Worm (Caenorhabditis elegans) whole organism, early embryonic: ENCODE measurements around the gene F44E7.9.

ENCODE experiments used
- B0310.2 ChIP-seq: sonication (generic microtip); optimal IDR thresholded peaks from 2 replicates; lab custom pipeline; 2016; ENCODE audit warnings: mild to moderate bottlenecking, missing genetic modification characterization, missing compliant biosample characterization
- F13C5.2 ChIP-seq: sonication (generic microtip); optimal IDR thresholded peaks from 2 replicates; lab custom pipeline; 2017; ENCODE audit warnings: mild to moderate bottlenecking, missing genetic modification characterization, inconsistent platforms, missing compliant biosample characterization
- aly-1 ChIP-seq: sonication (generic microtip); optimal IDR thresholded peaks from 2 replicates; lab custom pipeline; 2016; ENCODE audit warnings: missing genetic modification characterization, missing compliant biosample characterization
- ama-1 ChIP-seq: fragments of 150-350 bp; optimal IDR thresholded peaks from 2 replicates; lab custom pipeline; 2014
- ceh-13 ChIP-seq: fragments of 200-800 bp; sonication (Bioruptor generic); optimal IDR thresholded peaks from 2 replicates; lab custom pipeline; 2018; ENCODE audit warnings: mild to moderate bottlenecking, missing genetic modification characterization, missing compliant biosample characterization
- ceh-36 ChIP-seq: sonication (generic microtip); optimal IDR thresholded peaks from 2 replicates; lab custom pipeline; 2016; ENCODE audit warnings: missing genetic modification characterization, inconsistent platforms, missing compliant biosample characterization
- ets-7 ChIP-seq: sonication (generic microtip); optimal IDR thresholded peaks from 2 replicates; lab custom pipeline; 2016; ENCODE audit warnings: missing genotype, missing genetic modification characterization, missing compliant biosample characterization
- flt-1 ChIP-seq: fragments of 200-800 bp; sonication (Bioruptor generic); IDR thresholded peaks from 2 replicates; pipeline ENCODE4 v1.3.6; 2022; ENCODE audit warnings: missing genetic modification characterization, missing compliant biosample characterization
- hmbx-1 ChIP-seq: sonication (generic microtip); optimal IDR thresholded peaks from 2 replicates; lab custom pipeline; 2016; ENCODE audit warnings: mild to moderate bottlenecking, missing genetic modification characterization, missing compliant biosample characterization
- hmg-4 ChIP-seq: fragments of 200-800 bp; sonication (Bioruptor generic); optimal IDR thresholded peaks from 2 replicates; lab custom pipeline; 2018; ENCODE audit warnings: mild to moderate bottlenecking, missing genetic modification characterization, missing compliant biosample characterization
- hnd-1 ChIP-seq: sonication (generic microtip); optimal IDR thresholded peaks from 2 replicates; lab custom pipeline; 2016; ENCODE audit warnings: missing genetic modification characterization, missing compliant biosample characterization
- pes-1 ChIP-seq: fragments of 200-800 bp; sonication (Bioruptor generic); IDR thresholded peaks from 2 replicates; pipeline ENCODE4 v1.3.6; 2022; ENCODE audit warnings: missing genetic modification reagents, missing genetic modification characterization, missing compliant biosample characterization
- scrt-1 ChIP-seq: fragments of 200-800 bp; sonication (Bioruptor generic); IDR thresholded peaks from 2 replicates; pipeline ENCODE4 v1.3.6; 2022; ENCODE audit warnings: missing genetic modification characterization, missing compliant biosample characterization
- sea-1 ChIP-seq: fragments of 200-800 bp; sonication (Bioruptor generic); conservative IDR thresholded peaks from 2 replicates; pipeline ENCODE4 v1.3.6; 2022; ENCODE audit warnings: missing genetic modification characterization, missing compliant biosample characterization
- tbx-11 ChIP-seq: fragments of 200-800 bp; sonication (Bioruptor generic); IDR thresholded peaks from 2 replicates; pipeline ENCODE4 v1.3.6; 2022; ENCODE audit warnings: missing genetic modification characterization, missing compliant biosample characterization
- tbx-37 ChIP-seq: fragments of 200-800 bp; sonication (Bioruptor generic); conservative IDR thresholded peaks from 2 replicates; pipeline ENCODE4 v1.3.6; 2022; ENCODE audit warnings: missing genetic modification reagents, missing genetic modification characterization, missing compliant biosample characterization
- tra-4 ChIP-seq: sonication (generic microtip); optimal IDR thresholded peaks from 2 replicates; lab custom pipeline; 2017; ENCODE audit warnings: missing genetic modification characterization, missing compliant biosample characterization

Gene F44E7.9

DNA sequence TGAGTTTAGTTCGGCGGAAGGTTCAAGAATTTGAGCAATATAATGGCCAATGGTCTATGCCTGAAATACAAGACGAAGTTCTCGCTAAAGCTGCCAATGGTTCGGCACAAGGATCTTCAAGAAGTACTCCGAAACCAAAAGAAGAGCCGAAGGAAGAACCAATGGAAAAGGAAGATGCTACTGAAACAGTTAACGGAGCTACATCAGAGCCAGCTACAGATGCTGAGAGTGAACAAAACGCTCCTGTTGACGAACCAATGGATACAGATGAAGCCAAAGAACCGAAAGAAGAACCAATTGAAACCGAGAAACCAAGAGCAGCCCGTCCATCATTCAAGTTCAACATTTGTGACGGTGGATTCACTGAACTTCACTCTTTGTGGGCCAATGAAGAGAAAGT, 40.2 kb downstream of the F44E7.9 start:
- TF ChIP-seq tbx-11 (no peak), ama-1 (lab: Kevin White, UChicago) (no peak), sea-1 (no peak), tbx-37 (no peak), scrt-1 (GFP tag; lab: Robert Waterston, UW) (no peak), ceh-36 (no peak), tra-4 (tag; lab: Kevin White, UChicago) (no peak), ceh-13 (GFP tag; lab: Kevin White, UChicago) (no peak), flt-1 (GFP tag; lab: Robert Waterston, UW) (no peak), hnd-1 (tag; lab: Kevin White, UChicago) (no peak), aly-1 (no peak), hmg-4 (GFP tag; lab: Kevin White, UChicago) (no peak), B0310.2 (tag; lab: Kevin White, UChicago) (no peak), ets-7 (tag; lab: Kevin White, UChicago) (no peak), F13C5.2 (tag; lab: Kevin White, UChicago) (no peak), hmbx-1 (tag; lab: Kevin White, UChicago) (no peak), pes-1 (GFP tag; lab: Robert Waterston, UW) (no peak)

DNA sequence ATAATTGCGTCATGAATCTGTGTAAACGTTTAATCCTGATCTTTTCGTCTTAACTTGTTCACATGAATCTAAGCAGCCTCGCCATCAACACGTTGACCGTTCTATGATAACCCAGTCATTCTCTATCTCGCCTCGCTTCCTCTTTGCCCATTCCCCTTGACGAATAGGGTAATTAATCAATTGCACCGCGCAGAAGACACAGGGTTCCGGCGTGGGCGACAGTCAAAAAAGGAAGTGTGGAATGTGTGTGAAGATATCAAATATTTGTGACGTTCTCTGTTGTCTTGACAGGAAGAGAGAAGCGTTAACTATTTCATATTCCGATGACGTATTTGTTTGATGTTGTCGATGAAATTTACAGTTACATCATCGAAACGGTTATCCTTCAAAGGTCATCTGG, 41.8 kb downstream of the F44E7.9 start:
- TF ChIP-seq scrt-1 (GFP tag; lab: Robert Waterston, UW) (no peak), ceh-36 (no peak), aly-1 (no peak), ama-1 (lab: Kevin White, UChicago) (no peak), hnd-1 (tag; lab: Kevin White, UChicago) (no peak), ceh-13 (GFP tag; lab: Kevin White, UChicago) (no peak), F13C5.2 (tag; lab: Kevin White, UChicago) (no peak), ets-7 (tag; lab: Kevin White, UChicago) (no peak), B0310.2 (tag; lab: Kevin White, UChicago) (no peak), hmg-4 (GFP tag; lab: Kevin White, UChicago) (no peak), tbx-11 (no peak), flt-1 (GFP tag; lab: Robert Waterston, UW) (no peak), tra-4 (tag; lab: Kevin White, UChicago) (no peak), sea-1 (no peak), pes-1 (GFP tag; lab: Robert Waterston, UW) (no peak), hmbx-1 (tag; lab: Kevin White, UChicago) (no peak), tbx-37 (no peak)

DNA sequence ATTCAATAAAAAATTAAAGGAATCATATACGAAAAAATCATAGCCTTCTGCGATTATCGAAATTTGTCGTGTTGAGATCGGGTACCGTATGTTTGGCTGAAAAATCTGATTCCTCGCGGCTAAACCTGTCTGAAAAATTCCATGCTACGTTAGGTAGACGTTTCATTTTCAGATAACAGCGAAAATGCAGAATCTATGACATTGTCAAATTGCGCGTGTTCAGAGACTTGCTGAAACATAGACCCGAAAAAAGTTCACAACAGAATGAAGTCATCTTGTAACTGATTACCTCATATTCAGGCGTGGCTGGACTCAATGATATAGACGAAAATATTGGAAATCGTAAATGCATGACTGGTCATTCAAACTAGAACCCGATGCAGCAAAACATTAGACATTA, 42.5 kb downstream of the F44E7.9 start, which contains the start of gene srh-76:
Gene srh-76 (plus strand): TSS at position 301 of the 400 bp plus-strand sequence.
- TF ChIP-seq tbx-11 (no peak), ceh-36 (no peak)

DNA sequence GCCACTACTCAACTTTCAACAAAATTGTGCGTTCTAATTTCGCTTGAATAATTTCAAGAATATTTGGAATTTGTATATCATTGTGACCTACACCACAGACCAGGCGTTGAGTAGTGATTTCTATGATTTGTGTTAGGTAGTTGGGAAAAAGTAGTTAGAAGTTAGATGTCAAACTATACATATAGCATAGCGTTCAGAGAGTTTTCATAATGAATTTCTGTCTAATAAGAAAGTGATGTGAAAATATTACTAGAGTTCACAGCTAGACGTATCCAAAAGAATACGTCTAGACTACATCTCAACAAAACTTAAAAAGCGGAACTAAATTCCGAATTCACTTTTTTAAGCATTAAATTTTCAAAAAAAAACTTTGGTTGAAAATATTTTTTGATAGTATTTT, 44.4 kb downstream of the F44E7.9 start:
- TF ChIP-seq ceh-36 (no peak), flt-1 (GFP tag; lab: Robert Waterston, UW) (no peak), sea-1 (no peak), B0310.2 (tag; lab: Kevin White, UChicago) (no peak), tbx-11 (no peak), aly-1 (no peak), pes-1 (GFP tag; lab: Robert Waterston, UW) (no peak), hmg-4 (GFP tag; lab: Kevin White, UChicago) (no peak), F13C5.2 (tag; lab: Kevin White, UChicago) (no peak), scrt-1 (GFP tag; lab: Robert Waterston, UW) (no peak), tbx-37 (no peak)

DNA sequence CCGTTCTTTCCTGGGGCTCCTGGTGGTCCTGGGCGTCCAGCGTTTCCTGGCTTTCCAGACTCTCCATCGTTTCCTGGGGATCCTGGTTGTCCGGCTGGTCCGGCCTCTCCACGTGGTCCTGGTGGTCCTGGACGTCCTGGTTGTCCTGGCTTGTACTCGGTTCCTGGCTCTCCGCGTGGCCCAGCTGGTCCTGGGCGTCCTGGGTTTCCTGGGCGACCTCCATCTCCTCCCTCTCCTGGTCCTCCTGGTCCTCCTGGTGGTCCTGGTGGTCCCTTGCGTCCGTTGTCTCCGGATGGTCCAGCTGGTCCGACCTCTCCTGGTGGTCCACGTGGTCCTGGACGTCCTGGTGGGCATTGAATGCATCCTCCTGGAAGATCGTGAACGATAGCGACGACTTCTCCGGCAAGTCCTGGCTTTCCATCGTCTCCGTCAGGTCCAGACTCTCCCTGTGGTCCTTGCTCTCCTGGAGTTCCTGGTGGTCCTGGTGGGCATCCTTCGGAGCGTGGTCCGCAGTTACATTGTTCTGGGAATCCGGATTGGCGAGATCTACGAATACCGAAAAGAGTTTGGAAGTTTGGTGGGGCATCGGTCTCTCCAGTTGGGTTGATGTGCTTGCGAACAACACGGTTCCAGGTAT, 45.1 kb downstream of the F44E7.9 start:
- TF ChIP-seq tbx-11 (0 out of 2 replicates have a peak, but pooled peaks have one; percentile 23), F13C5.2 (tag; lab: Kevin White, UChicago) (no peak), hmg-4 (GFP tag; lab: Kevin White, UChicago) (peak; percentile 9), scrt-1 (GFP tag; lab: Robert Waterston, UW) (no peak)

DNA sequence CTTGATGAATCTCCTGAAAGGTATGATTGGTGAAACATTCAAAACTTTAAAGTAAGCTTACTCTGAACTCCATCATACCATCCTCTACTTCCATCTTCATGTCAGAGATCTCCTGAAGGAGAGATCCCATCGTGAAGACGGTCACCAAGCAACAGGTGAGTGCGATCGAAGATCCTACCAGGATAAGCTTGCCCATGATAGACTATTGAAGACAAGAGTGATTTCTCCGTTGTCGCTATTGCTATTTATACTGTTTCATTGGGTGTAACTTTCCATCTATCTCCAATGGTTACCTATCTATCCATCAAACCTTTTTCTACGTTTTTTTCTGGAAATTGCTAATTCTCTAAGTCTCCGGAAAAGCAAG, 45.6 kb downstream of the F44E7.9 start, which contains the start of gene col-140:
Gene col-140 (minus strand): TSS at position 219 of the 367 bp plus-strand sequence.
- TF ChIP-seq aly-1 = no peak
- TF ChIP-seq tra-4 (tag; lab: Kevin White, UChicago) = no peak
- TF ChIP-seq sea-1 = no peak
- no peak for TF ChIP-seq tbx-37
- TF ChIP-seq ceh-36 = no peak
- no peak for TF ChIP-seq ets-7 (tag; lab: Kevin White, UChicago)
- no peak for TF ChIP-seq pes-1 (GFP tag; lab: Robert Waterston, UW)
- TF ChIP-seq hnd-1 (tag; lab: Kevin White, UChicago) = no peak
- no peak for TF ChIP-seq scrt-1 (GFP tag; lab: Robert Waterston, UW)
- TF ChIP-seq ama-1 (lab: Kevin White, UChicago) = no peak
- no peak for TF ChIP-seq B0310.2 (tag; lab: Kevin White, UChicago)
- no peak for TF ChIP-seq hmg-4 (GFP tag; lab: Kevin White, UChicago)
- no peak for TF ChIP-seq F13C5.2 (tag; lab: Kevin White, UChicago)
- TF ChIP-seq hmbx-1 (tag; lab: Kevin White, UChicago) = no peak
- no peak for TF ChIP-seq ceh-13 (GFP tag; lab: Kevin White, UChicago)
- no peak for TF ChIP-seq flt-1 (GFP tag; lab: Robert Waterston, UW)
- TF ChIP-seq tbx-11 = no peak

DNA sequence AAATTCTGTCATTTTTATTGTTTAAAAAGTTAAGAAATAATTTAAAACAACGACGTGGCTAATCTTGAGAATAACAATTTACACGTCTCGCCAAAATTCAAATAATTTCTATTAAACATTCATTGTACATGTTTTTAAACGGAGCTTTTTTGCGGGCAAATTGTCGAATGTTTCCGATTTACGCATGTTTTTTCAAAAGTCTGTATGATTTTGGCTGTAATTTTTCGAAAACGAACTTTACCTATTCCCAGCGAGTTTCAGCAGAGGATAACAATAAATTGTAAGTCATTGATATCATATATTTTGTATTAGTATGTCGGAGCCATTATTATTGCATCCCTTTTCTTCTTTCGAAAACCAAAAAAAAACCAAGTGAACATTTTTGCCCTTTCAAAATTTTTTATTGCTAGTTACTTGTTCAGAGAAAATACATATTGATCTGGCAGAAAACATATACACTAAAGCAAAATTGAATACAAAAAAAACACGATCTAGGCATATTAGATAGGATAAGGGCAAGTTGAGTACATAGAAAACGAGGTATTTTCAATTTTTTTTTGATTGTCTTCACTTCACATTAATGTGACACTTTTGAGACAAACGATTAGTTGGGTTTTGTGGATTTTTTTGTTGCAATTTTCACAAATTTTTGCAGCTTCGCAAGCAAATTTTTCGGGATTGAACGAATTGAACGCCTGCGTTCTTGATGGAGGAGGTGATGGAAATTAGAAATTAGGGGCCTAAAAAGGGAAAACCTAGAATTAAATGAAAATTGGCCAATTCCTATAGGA, 47.7 kb downstream of the F44E7.9 start, which contains the start of gene F26F12.2:
Gene F26F12.2 (minus strand): TSS at position 38 of the 791 bp plus-strand sequence.
- TF ChIP-seq tbx-11 = no peak
- TF ChIP-seq scrt-1 (GFP tag; lab: Robert Waterston, UW) = no peak
- no peak for TF ChIP-seq ama-1 (lab: Kevin White, UChicago)
- TF ChIP-seq ceh-36 = no peak
- TF ChIP-seq ets-7 (tag; lab: Kevin White, UChicago) = no peak
- no peak for TF ChIP-seq flt-1 (GFP tag; lab: Robert Waterston, UW)
- no peak for TF ChIP-seq aly-1
- no peak for TF ChIP-seq hnd-1 (tag; lab: Kevin White, UChicago)
- TF ChIP-seq pes-1 (GFP tag; lab: Robert Waterston, UW) = no peak
- no peak for TF ChIP-seq tbx-37
- TF ChIP-seq ceh-13 (GFP tag; lab: Kevin White, UChicago) = no peak
- TF ChIP-seq tra-4 (tag; lab: Kevin White, UChicago) = no peak
- no peak for TF ChIP-seq sea-1
- no peak for TF ChIP-seq F13C5.2 (tag; lab: Kevin White, UChicago)
